Worm (Caenorhabditis elegans) whole organism, early embryonic: ENCODE data around the gene Y76A2B.4.
A peak's percentile ranks its signal among the peaks of the same experiment; 100 is the strongest.

ENCODE experiments used
- B0310.2 ChIP-seq: sonication (generic microtip); optimal IDR thresholded peaks from 2 replicates; lab custom pipeline; 2016; ENCODE audit warnings: mild to moderate bottlenecking, missing genetic modification characterization, missing compliant biosample characterization
- F13C5.2 ChIP-seq: sonication (generic microtip); optimal IDR thresholded peaks from 2 replicates; lab custom pipeline; 2017; ENCODE audit warnings: mild to moderate bottlenecking, missing genetic modification characterization, inconsistent platforms, missing compliant biosample characterization
- aly-1 ChIP-seq: sonication (generic microtip); optimal IDR thresholded peaks from 2 replicates; lab custom pipeline; 2016; ENCODE audit warnings: missing genetic modification characterization, missing compliant biosample characterization
- ama-1 ChIP-seq: fragments of 150-350 bp; optimal IDR thresholded peaks from 2 replicates; lab custom pipeline; 2014
- ceh-13 ChIP-seq: fragments of 200-800 bp; sonication (Bioruptor generic); optimal IDR thresholded peaks from 2 replicates; lab custom pipeline; 2018; ENCODE audit warnings: mild to moderate bottlenecking, missing genetic modification characterization, missing compliant biosample characterization
- ceh-36 ChIP-seq: sonication (generic microtip); optimal IDR thresholded peaks from 2 replicates; lab custom pipeline; 2016; ENCODE audit warnings: missing genetic modification characterization, inconsistent platforms, missing compliant biosample characterization
- ets-7 ChIP-seq: sonication (generic microtip); optimal IDR thresholded peaks from 2 replicates; lab custom pipeline; 2016; ENCODE audit warnings: missing genotype, missing genetic modification characterization, missing compliant biosample characterization
- flt-1 ChIP-seq: fragments of 200-800 bp; sonication (Bioruptor generic); IDR thresholded peaks from 2 replicates; pipeline ENCODE4 v1.3.6; 2022; ENCODE audit warnings: missing genetic modification characterization, missing compliant biosample characterization
- hmbx-1 ChIP-seq: sonication (generic microtip); optimal IDR thresholded peaks from 2 replicates; lab custom pipeline; 2016; ENCODE audit warnings: mild to moderate bottlenecking, missing genetic modification characterization, missing compliant biosample characterization
- hmg-4 ChIP-seq: fragments of 200-800 bp; sonication (Bioruptor generic); optimal IDR thresholded peaks from 2 replicates; lab custom pipeline; 2018; ENCODE audit warnings: mild to moderate bottlenecking, missing genetic modification characterization, missing compliant biosample characterization
- hnd-1 ChIP-seq: sonication (generic microtip); optimal IDR thresholded peaks from 2 replicates; lab custom pipeline; 2016; ENCODE audit warnings: missing genetic modification characterization, missing compliant biosample characterization
- pes-1 ChIP-seq: fragments of 200-800 bp; sonication (Bioruptor generic); IDR thresholded peaks from 2 replicates; pipeline ENCODE4 v1.3.6; 2022; ENCODE audit warnings: missing genetic modification reagents, missing genetic modification characterization, missing compliant biosample characterization
- scrt-1 ChIP-seq: fragments of 200-800 bp; sonication (Bioruptor generic); IDR thresholded peaks from 2 replicates; pipeline ENCODE4 v1.3.6; 2022; ENCODE audit warnings: missing genetic modification characterization, missing compliant biosample characterization
- sea-1 ChIP-seq: fragments of 200-800 bp; sonication (Bioruptor generic); conservative IDR thresholded peaks from 2 replicates; pipeline ENCODE4 v1.3.6; 2022; ENCODE audit warnings: missing genetic modification characterization, missing compliant biosample characterization
- tbx-11 ChIP-seq: fragments of 200-800 bp; sonication (Bioruptor generic); IDR thresholded peaks from 2 replicates; pipeline ENCODE4 v1.3.6; 2022; ENCODE audit warnings: missing genetic modification characterization, missing compliant biosample characterization
- tbx-37 ChIP-seq: fragments of 200-800 bp; sonication (Bioruptor generic); conservative IDR thresholded peaks from 2 replicates; pipeline ENCODE4 v1.3.6; 2022; ENCODE audit warnings: missing genetic modification reagents, missing genetic modification characterization, missing compliant biosample characterization
- tra-4 ChIP-seq: sonication (generic microtip); optimal IDR thresholded peaks from 2 replicates; lab custom pipeline; 2017; ENCODE audit warnings: missing genetic modification characterization, missing compliant biosample characterization

The Y76A2B.4 gene

ce11 chrIII:13534704-13535103 lies 11.9 kb downstream of the Y76A2B.4 start:
- TF ChIP-seq sea-1 (GFP tag; lab: Robert Waterston, UW) (no peak), flt-1 (GFP tag; lab: Robert Waterston, UW) (no peak), ama-1 (lab: Kevin White, UChicago) (no peak), ceh-13 (GFP tag; lab: Kevin White, UChicago) (no peak), B0310.2 (tag; lab: Kevin White, UChicago) (no peak), hnd-1 (tag; lab: Kevin White, UChicago) (no peak), hmg-4 (GFP tag; lab: Kevin White, UChicago) (no peak), aly-1 (tag; lab: Kevin White, UChicago) (no peak), ets-7 (tag; lab: Kevin White, UChicago) (no peak), hmbx-1 (tag; lab: Kevin White, UChicago) (no peak), tbx-11 (GFP tag; lab: Robert Waterston, UW) (no peak), pes-1 (GFP tag; lab: Robert Waterston, UW) (no peak), scrt-1 (GFP tag; lab: Robert Waterston, UW) (no peak)

- no peak for TF ChIP-seq tbx-37 (GFP tag; lab: Robert Waterston, UW)
- TF ChIP-seq pes-1 (GFP tag; lab: Robert Waterston, UW), result no peak
- no peak for TF ChIP-seq aly-1 (tag; lab: Kevin White, UChicago)
- no peak for TF ChIP-seq hmbx-1 (tag; lab: Kevin White, UChicago)
- TF ChIP-seq ceh-13 (GFP tag; lab: Kevin White, UChicago), result no peak
- TF ChIP-seq ama-1 (lab: Kevin White, UChicago), result no peak
- TF ChIP-seq tbx-11 (GFP tag; lab: Robert Waterston, UW), result no peak
- no peak for TF ChIP-seq ets-7 (tag; lab: Kevin White, UChicago)
- no peak for TF ChIP-seq F13C5.2
- no peak for TF ChIP-seq flt-1 (GFP tag; lab: Robert Waterston, UW)
- TF ChIP-seq ceh-36, result no peak
- no peak for TF ChIP-seq tra-4 (tag; lab: Kevin White, UChicago)
- TF ChIP-seq hmg-4 (GFP tag; lab: Kevin White, UChicago), result no peak
- TF ChIP-seq hnd-1 (tag; lab: Kevin White, UChicago), result no peak
- no peak for TF ChIP-seq B0310.2 (tag; lab: Kevin White, UChicago)
- TF ChIP-seq scrt-1 (GFP tag; lab: Robert Waterston, UW), result no peak
Observed at ce11 chrIII:13530838-13531237, 15.7 kb downstream of the Y76A2B.4 start.

ce11 chrIII:13530017-13530416 lies 16.6 kb downstream of the Y76A2B.4 start:
- TF ChIP-seq hmg-4 (GFP tag; lab: Kevin White, UChicago) (no peak), pes-1 (GFP tag; lab: Robert Waterston, UW) (0 out of 2 replicates have a peak, but pooled peaks have one; percentile 2), tbx-11 (GFP tag; lab: Robert Waterston, UW) (no peak), hnd-1 (tag; lab: Kevin White, UChicago) (no peak)

- no peak for TF ChIP-seq tra-4 (tag; lab: Kevin White, UChicago)
- TF ChIP-seq pes-1 (GFP tag; lab: Robert Waterston, UW), result no peak
- no peak for TF ChIP-seq F13C5.2
- TF ChIP-seq ets-7 (tag; lab: Kevin White, UChicago), result no peak
- TF ChIP-seq tbx-11 (GFP tag; lab: Robert Waterston, UW), result no peak
- no peak for TF ChIP-seq scrt-1 (GFP tag; lab: Robert Waterston, UW)
- no peak for TF ChIP-seq sea-1 (GFP tag; lab: Robert Waterston, UW)
- TF ChIP-seq aly-1 (tag; lab: Kevin White, UChicago), result no peak
- no peak for TF ChIP-seq tbx-37 (GFP tag; lab: Robert Waterston, UW)
- TF ChIP-seq ceh-13 (GFP tag; lab: Kevin White, UChicago), result no peak
- no peak for TF ChIP-seq flt-1 (GFP tag; lab: Robert Waterston, UW)
- TF ChIP-seq ceh-36, result no peak
- no peak for TF ChIP-seq B0310.2 (tag; lab: Kevin White, UChicago)
- no peak for TF ChIP-seq ama-1 (lab: Kevin White, UChicago)
- no peak for TF ChIP-seq hmg-4 (GFP tag; lab: Kevin White, UChicago)
Observed at ce11 chrIII:13528513-13529249, 17.9 kb downstream of the Y76A2B.4 start.

- no peak for TF ChIP-seq aly-1 (tag; lab: Kevin White, UChicago)
- no peak for TF ChIP-seq scrt-1 (GFP tag; lab: Robert Waterston, UW)
- TF ChIP-seq ama-1 (lab: Kevin White, UChicago), result no peak
- peak; percentile 34 for TF ChIP-seq hmg-4 (GFP tag; lab: Kevin White, UChicago)
- no peak for TF ChIP-seq pes-1 (GFP tag; lab: Robert Waterston, UW)
- no peak for TF ChIP-seq ceh-36
Observed at ce11 chrIII:13527424-13528097, 19.0 kb downstream of the Y76A2B.4 start, which contains the start of gene lron-13. Gene lron-13 (plus strand): TSS chrIII:13527438.

ce11 chrIII:13526702-13527101 lies 19.9 kb downstream of the Y76A2B.4 start:
- TF ChIP-seq pes-1 (GFP tag; lab: Robert Waterston, UW) (no peak), hmg-4 (GFP tag; lab: Kevin White, UChicago) (no peak), ceh-36 (no peak), flt-1 (GFP tag; lab: Robert Waterston, UW) (no peak), hnd-1 (tag; lab: Kevin White, UChicago) (no peak), tbx-11 (GFP tag; lab: Robert Waterston, UW) (no peak), ama-1 (lab: Kevin White, UChicago) (no peak), hmbx-1 (tag; lab: Kevin White, UChicago) (no peak), B0310.2 (tag; lab: Kevin White, UChicago) (no peak), sea-1 (GFP tag; lab: Robert Waterston, UW) (no peak), tbx-37 (GFP tag; lab: Robert Waterston, UW) (no peak), scrt-1 (GFP tag; lab: Robert Waterston, UW) (no peak), aly-1 (tag; lab: Kevin White, UChicago) (no peak), ceh-13 (GFP tag; lab: Kevin White, UChicago) (no peak)
